Fruit fly (Drosophila melanogaster) whole organism, embryonic: ENCODE results near the gene CG46460.

Source experiments
- Aef1 ChIP-seq: fragments of 200-800 bp; sonication (Bioruptor generic); IDR thresholded peaks from 3 replicates; pipeline ENCODE4 v1.3.6; 2022; ENCODE audit warnings: missing biosample characterization, missing genetic modification characterization
- CG10654 ChIP-seq: fragments of 200-800 bp; sonication (Bioruptor generic); optimal IDR thresholded peaks from 2 replicates; lab custom pipeline; 2016; ENCODE audit warnings: missing biosample characterization, missing genetic modification characterization
- CG11504 ChIP-seq: fragments of 200-800 bp; sonication (Bioruptor generic); optimal IDR thresholded peaks from 3 replicates; lab custom pipeline; 2019; ENCODE audit warnings: missing biosample characterization, mild to moderate bottlenecking, missing genetic modification characterization, moderate library complexity
- CG13296 ChIP-seq: fragments of 200-800 bp; sonication (Bioruptor generic); optimal IDR thresholded peaks from 3 replicates; lab custom pipeline; 2018; ENCODE audit warnings: missing biosample characterization, mild to moderate bottlenecking, missing genetic modification characterization
- CG14667 ChIP-seq: fragments of 200-800 bp; sonication (Bioruptor generic); IDR thresholded peaks from 2 replicates; pipeline ENCODE4 v1.3.6; 2022; ENCODE audit warnings: missing biosample characterization, missing genetic modification characterization
- CG14710 ChIP-seq: fragments of 200-800 bp; sonication (Bioruptor generic); optimal IDR thresholded peaks from 3 replicates; lab custom pipeline; 2019; ENCODE audit warnings: missing biosample characterization, mild to moderate bottlenecking, missing genetic modification characterization, moderate library complexity
- CG14965 ChIP-seq: fragments of 200-800 bp; sonication (Bioruptor generic); optimal IDR thresholded peaks from 2 replicates; lab custom pipeline; 2016; ENCODE audit warnings: missing biosample characterization, missing genetic modification characterization, borderline replicate concordance
- CG18262 ChIP-seq: fragments of 200-800 bp; optimal IDR thresholded peaks from 3 replicates; lab custom pipeline; 2019; ENCODE audit warnings: missing biosample characterization, mild to moderate bottlenecking, missing genetic modification characterization, moderate library complexity
- CG18764 ChIP-seq: fragments of 200-800 bp; sonication (Bioruptor generic); optimal IDR thresholded peaks from 3 replicates; lab custom pipeline; 2016; ENCODE audit warnings: missing biosample characterization, missing genetic modification characterization
- CG2120 ChIP-seq: fragments of 200-800 bp; sonication (Bioruptor generic); optimal IDR thresholded peaks from 3 replicates; lab custom pipeline; 2016; ENCODE audit warnings: missing biosample characterization, missing genetic modification characterization
- CG2129 ChIP-seq: fragments of 200-800 bp; sonication (Bioruptor generic); IDR thresholded peaks from 2 replicates; pipeline ENCODE4 v1.3.6; 2022; ENCODE audit warnings: missing biosample characterization, missing genetic modification characterization; ENCODE audit not compliant: partially characterized antibody
- CG2202 ChIP-seq: fragments of 200-800 bp; sonication (Bioruptor generic); optimal IDR thresholded peaks from 2 replicates; lab custom pipeline; 2018; ENCODE audit warnings: missing biosample characterization, mild to moderate bottlenecking, missing genetic modification characterization
- CG32532 ChIP-seq: fragments of 200-800 bp; sonication (Bioruptor generic); IDR thresholded peaks from 2 replicates; pipeline ENCODE4 v1.3.6; 2022; ENCODE audit warnings: missing biosample characterization, missing genetic modification characterization
- CG4360 ChIP-seq: fragments of 200-800 bp; sonication (Bioruptor generic); IDR thresholded peaks from 2 replicates; pipeline ENCODE4 v1.3.6; 2022; ENCODE audit warnings: missing biosample characterization, missing genetic modification characterization
- CG4617 ChIP-seq: fragments of 200-800 bp; sonication (Bioruptor generic); optimal IDR thresholded peaks from 3 replicates; lab custom pipeline; 2016; ENCODE audit warnings: missing biosample characterization, missing genetic modification characterization, borderline replicate concordance
- CG4820 ChIP-seq: fragments of 200-800 bp; sonication (Bioruptor generic); optimal IDR thresholded peaks from 3 replicates; lab custom pipeline; 2016; ENCODE audit warnings: missing biosample characterization, missing genetic modification characterization
- CG6683 ChIP-seq: fragments of 200-800 bp; sonication (Bioruptor generic); optimal IDR thresholded peaks from 2 replicates; lab custom pipeline; 2017; ENCODE audit warnings: missing biosample characterization, mild to moderate bottlenecking, missing genetic modification characterization, missing genetic modification reagents
- CG7372 ChIP-seq: fragments of 200-800 bp; sonication (Bioruptor generic); IDR thresholded peaks from 2 replicates; pipeline ENCODE4 v1.3.6; 2022; ENCODE audit warnings: missing biosample characterization, missing genetic modification characterization
- CG8290 ChIP-seq, 3 experiments: fragments of 200-800 bp; sonication (Bioruptor generic); optimal IDR thresholded peaks; 2 replicates each; lab custom pipeline; 2016 to 2019; ENCODE audit warnings: missing biosample characterization in 3 of 3, missing genetic modification characterization in 3 of 3, mild to moderate bottlenecking in 2 of 3, moderate library complexity in 1 of 3
- CG8765 ChIP-seq: fragments of 200-800 bp; sonication (Bioruptor generic); IDR thresholded peaks from 2 replicates; pipeline ENCODE4 v1.3.6; 2022; ENCODE audit warnings: missing biosample characterization, missing genetic modification characterization
- CG8924 ChIP-seq: fragments of 200-800 bp; optimal IDR thresholded peaks from 3 replicates; lab custom pipeline; 2019; ENCODE audit warnings: missing biosample characterization, mild to moderate bottlenecking, missing genetic modification characterization, moderate library complexity
- Deaf1 ChIP-seq: fragments of 200-800 bp; optimal IDR thresholded peaks from 3 replicates; lab custom pipeline; 2019; ENCODE audit warnings: missing biosample characterization, mild to moderate bottlenecking, missing genetic modification characterization, moderate library complexity
- Ets65A ChIP-seq: fragments of 200-800 bp; sonication (Bioruptor generic); peaks from one replicate; lab custom pipeline; 2016; ENCODE audit warnings: missing biosample characterization, missing genetic modification characterization
- Gug ChIP-seq: fragments of 200-800 bp; sonication (Bioruptor generic); IDR thresholded peaks from 4 replicates; pipeline ENCODE4 v1.3.6; 2022; ENCODE audit warnings: missing biosample characterization, missing genetic modification characterization
- Mes4 ChIP-seq: fragments of 200-800 bp; sonication (Bioruptor generic); optimal IDR thresholded peaks from 2 replicates; lab custom pipeline; 2016; ENCODE audit warnings: missing biosample characterization, missing genetic modification characterization
- Myb ChIP-seq: fragments of 200-800 bp; sonication (Bioruptor generic); optimal IDR thresholded peaks from 2 replicates; lab custom pipeline; 2016; ENCODE audit warnings: missing biosample characterization, missing genetic modification characterization
- Pdp1 ChIP-seq, 2 experiments: fragments of 200-800 bp; sonication (Bioruptor generic); optimal IDR thresholded peaks; 3 replicates each; lab custom pipeline; 2016; ENCODE audit warnings: missing biosample characterization in 2 of 2, missing genetic modification characterization in 2 of 2, mild to moderate bottlenecking in 1 of 2, moderate library complexity in 1 of 2
- Sox100B ChIP-seq: fragments of 200-800 bp; sonication (Bioruptor generic); optimal IDR thresholded peaks from 3 replicates; lab custom pipeline; 2018; ENCODE audit warnings: missing biosample characterization, mild to moderate bottlenecking, missing genetic modification characterization
- Xbp1 ChIP-seq: fragments of 200-800 bp; sonication (Bioruptor generic); optimal IDR thresholded peaks from 3 replicates; lab custom pipeline; 2016; ENCODE audit warnings: missing biosample characterization, mild to moderate bottlenecking, missing genetic modification characterization
- crc ChIP-seq: fragments of 200-800 bp; sonication (Bioruptor generic); optimal IDR thresholded peaks from 2 replicates; lab custom pipeline; 2016; ENCODE audit warnings: missing biosample characterization, missing genetic modification characterization
- fd102C ChIP-seq: fragments of 200-800 bp; sonication (Bioruptor generic); optimal IDR thresholded peaks from 2 replicates; lab custom pipeline; 2018; ENCODE audit warnings: missing biosample characterization, mild to moderate bottlenecking, missing genetic modification characterization, moderate library complexity
- grau ChIP-seq: fragments of 200-800 bp; optimal IDR thresholded peaks from 3 replicates; lab custom pipeline; 2019; ENCODE audit warnings: missing biosample characterization, mild to moderate bottlenecking, missing genetic modification characterization, moderate library complexity
- gro ChIP-seq: fragments of 200-800 bp; sonication (Bioruptor generic); optimal IDR thresholded peaks from 2 replicates; lab custom pipeline; 2016; ENCODE audit warnings: missing biosample characterization, missing genetic modification characterization
- insv ChIP-seq, 2 experiments: fragments of 200-800 bp; sonication (Bioruptor generic); optimal IDR thresholded peaks; 3 replicates each; lab custom pipeline; 2016 to 2018; ENCODE audit warnings: missing biosample characterization in 2 of 2, missing genetic modification characterization in 2 of 2
- klu ChIP-seq: fragments of 200-800 bp; sonication (Bioruptor generic); IDR thresholded peaks from 2 replicates; pipeline ENCODE4 v1.3.6; 2022; ENCODE audit warnings: missing biosample characterization, missing genetic modification characterization
- kni ChIP-seq: fragments of 200-800 bp; sonication (Bioruptor generic); optimal IDR thresholded peaks from 3 replicates; lab custom pipeline; 2017; ENCODE audit warnings: mild to moderate bottlenecking, missing biosample characterization, missing genetic modification reagents, missing genetic modification characterization
- knrl ChIP-seq: fragments of 200-800 bp; sonication (Bioruptor generic); IDR thresholded peaks from 3 replicates; pipeline ENCODE4 v1.3.6; 2022; ENCODE audit warnings: missing biosample characterization, missing genetic modification characterization; ENCODE audit not compliant: partially characterized antibody
- lab ChIP-seq: fragments of 200-800 bp; sonication (Bioruptor generic); optimal IDR thresholded peaks from 3 replicates; lab custom pipeline; 2017; ENCODE audit warnings: missing biosample characterization, missing genetic modification characterization, mild to moderate bottlenecking, moderate library complexity, missing genetic modification reagents
- lov ChIP-seq, 2 experiments: fragments of 200-800 bp in 1 of 2; fragments of >200 bp in 1 of 2; sonication (Bioruptor generic) in 1 of 2; IDR thresholded peaks in 1 of 2; optimal IDR thresholded peaks in 1 of 2; 2 replicates in 1 of 2; 3 replicates in 1 of 2; pipeline versions ENCODE4 v1.3.6 to Lab custom; 2017 to 2022; ENCODE audit warnings: missing biosample characterization in 1 of 2, missing genetic modification characterization in 1 of 2
- onecut ChIP-seq: fragments of 200-800 bp; sonication (Bioruptor generic); IDR thresholded peaks from 2 replicates; pipeline ENCODE4 v1.3.6; 2022; ENCODE audit warnings: missing biosample characterization, missing genetic modification characterization
- org-1 ChIP-seq: fragments of 200-800 bp; sonication (Bioruptor generic); optimal IDR thresholded peaks from 2 replicates; lab custom pipeline; 2017; ENCODE audit warnings: missing biosample characterization, missing genetic modification characterization
- prd ChIP-seq, 3 experiments: fragments of >200 bp in 2 of 3; fragments of 200-800 bp in 1 of 3; sonication (Bioruptor generic) in 1 of 3; optimal IDR thresholded peaks in 2 of 3; IDR thresholded peaks in 1 of 3; 2 replicates in 2 of 3; 3 replicates in 1 of 3; pipeline versions ENCODE4 v1.3.6 to Lab custom; 2017 to 2022; ENCODE audit warnings: missing biosample characterization in 1 of 3, missing genetic modification characterization in 1 of 3
- shn ChIP-seq: fragments of 200-800 bp; sonication (Bioruptor generic); optimal IDR thresholded peaks from 3 replicates; lab custom pipeline; 2016; ENCODE audit warnings: missing biosample characterization, missing genetic modification characterization
- sim ChIP-seq: fragments of 200-800 bp; sonication (Bioruptor generic); IDR thresholded peaks from 2 replicates; pipeline ENCODE4 v1.3.6; 2022; ENCODE audit warnings: missing biosample characterization, missing genetic modification characterization
- sqz ChIP-seq: fragments of 200-800 bp; sonication (Bioruptor generic); optimal IDR thresholded peaks from 3 replicates; lab custom pipeline; 2018; ENCODE audit warnings: missing biosample characterization, mild to moderate bottlenecking, missing genetic modification characterization
- ssp ChIP-seq: fragments of 200-800 bp; sonication (Bioruptor generic); IDR thresholded peaks from 2 replicates; pipeline ENCODE4 v1.3.6; 2022; ENCODE audit warnings: missing biosample characterization, missing genetic modification characterization
- tna ChIP-seq: fragments of 200-800 bp; sonication (Bioruptor generic); IDR thresholded peaks from 2 replicates; pipeline ENCODE4 v1.3.6; 2022; ENCODE audit warnings: missing biosample characterization, missing genetic modification characterization; ENCODE audit not compliant: partially characterized antibody
- twi ChIP-seq: fragments of 200-800 bp; optimal IDR thresholded peaks from 2 replicates; lab custom pipeline; 2019; ENCODE audit warnings: missing biosample characterization, mild to moderate bottlenecking, missing genetic modification characterization, moderate library complexity
- yki ChIP-seq: fragments of >200 bp; optimal IDR thresholded peaks from 3 replicates; lab custom pipeline; 2018

Gene CG46460

DNA sequence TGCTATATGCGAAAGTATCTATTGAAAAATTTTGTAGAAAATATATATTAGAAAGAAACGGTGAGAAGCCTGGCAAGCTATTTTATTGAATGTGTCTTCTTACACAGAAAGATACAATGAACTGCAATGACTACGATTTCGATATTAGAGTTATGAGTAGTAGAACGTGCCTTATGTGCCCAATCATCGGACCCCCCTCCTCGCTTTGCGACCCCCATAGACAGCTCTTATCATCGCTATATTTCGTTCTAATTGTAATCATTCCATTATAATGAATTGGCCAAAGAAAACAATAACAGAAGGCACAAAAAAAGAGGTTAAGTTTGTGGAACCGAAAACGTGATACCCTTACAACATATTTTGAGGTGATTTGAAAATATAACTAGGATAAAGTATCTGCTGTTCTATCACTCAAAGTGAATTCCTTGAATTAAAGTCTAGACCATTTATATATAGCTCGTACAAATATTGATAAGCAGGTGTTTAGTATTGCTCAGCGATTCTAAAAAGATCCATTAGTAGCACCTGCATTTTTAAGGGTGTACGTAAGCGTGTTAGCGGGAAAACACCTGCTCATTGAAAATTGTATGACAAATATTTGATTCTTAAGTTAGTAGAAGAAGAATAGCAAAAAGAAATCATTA lies 5.7 kb upstream of the CG46460 start (continued):
- TF ChIP-seq lov (optimal IDR thresholded peaks at IDR 0.05; lab: Kevin White, UChicago) (no peak), lov (GFP tag; IDR thresholded peaks at IDR 0.05; lab: Robert Waterston, UW) (no peak), shn (GFP tag; lab: Kevin White, UChicago) (peak; percentile 8), twi (no peak), fd102C (GFP tag; lab: Kevin White, UChicago) (no peak), Ets65A (GFP tag; lab: Kevin White, UChicago) (no peak), CG2120 (peak; percentile 41), CG14710 (tag; lab: Kevin White, UChicago) (peak; percentile 10), Gug (no peak), CG18764 (no peak), CG6683 (GFP tag; lab: Kevin White, UChicago) (no peak), lab (GFP tag; lab: Kevin White, UChicago) (no peak), CG10654 (no peak), CG18262 (tag; lab: Kevin White, UChicago) (peak; percentile 53), grau (tag; lab: Kevin White, UChicago) (peak; percentile 30), CG4617 (GFP tag; lab: Kevin White, UChicago) (no peak), CG2129 (GFP tag; lab: Robert Waterston, UW) (no peak), kni (GFP tag; lab: Kevin White, UChicago) (no peak), prd (optimal IDR thresholded peaks at IDR 0.05; lab: Kevin White, UChicago) (no peak), prd (GFP tag; IDR thresholded peaks at IDR 0.05; lab: Robert Waterston, UW) (no peak), CG14965 (no peak), CG7372 (GFP tag; lab: Robert Waterston, UW) (no peak), CG8765 (GFP tag; lab: Robert Waterston, UW) (no peak), CG8290 (GFP tag; optimal IDR thresholded peaks at IDR 0.05; lab: Kevin White, UChicago) (no peak), CG8290 (tag; optimal IDR thresholded peaks at IDR 0.05; lab: Kevin White, UChicago) (no peak), CG13296 (GFP tag; lab: Kevin White, UChicago) (no peak), sim (GFP tag; lab: Robert Waterston, UW) (no peak), CG4360 (GFP tag; lab: Robert Waterston, UW) (no peak), knrl (GFP tag; lab: Robert Waterston, UW) (no peak), sqz (no peak), CG2202 (tag; lab: Kevin White, UChicago) (no peak), Myb (GFP tag; lab: Kevin White, UChicago) (no peak), CG32532 (GFP tag; lab: Robert Waterston, UW) (no peak), Deaf1 (tag; lab: Kevin White, UChicago) (no peak), tna (GFP tag; lab: Robert Waterston, UW) (no peak), Mes4 (GFP tag; lab: Kevin White, UChicago) (no peak), Pdp1 (GFP tag; optimal IDR thresholded peaks at IDR 0.05; lab: Kevin White, UChicago) (no peak), insv (GFP tag; optimal IDR thresholded peaks at IDR 0.05; lab: Kevin White, UChicago) (no peak), CG4820 (GFP tag; lab: Kevin White, UChicago) (no peak), klu (no peak), crc (GFP tag; lab: Kevin White, UChicago) (no peak), org-1 (GFP tag; lab: Kevin White, UChicago) (peak; percentile 2), yki (lab: Kevin White, UChicago) (no peak), CG11504 (tag; lab: Kevin White, UChicago) (peak; percentile 53), Aef1 (no peak), Xbp1 (GFP tag; lab: Kevin White, UChicago) (peak; percentile 6), gro (GFP tag; lab: Kevin White, UChicago) (peak; percentile 22), CG14667 (GFP tag; lab: Robert Waterston, UW) (no peak), Sox100B (GFP tag; lab: Kevin White, UChicago) (peak; percentile 41), CG8924 (tag; lab: Kevin White, UChicago) (peak; percentile 19), ssp (GFP tag; lab: Robert Waterston, UW) (no peak), onecut (GFP tag; lab: Robert Waterston, UW) (no peak)
